Fruit fly (Drosophila melanogaster): ENCODE measurements around the gene CG3792.

Gene CG3792

DNA sequence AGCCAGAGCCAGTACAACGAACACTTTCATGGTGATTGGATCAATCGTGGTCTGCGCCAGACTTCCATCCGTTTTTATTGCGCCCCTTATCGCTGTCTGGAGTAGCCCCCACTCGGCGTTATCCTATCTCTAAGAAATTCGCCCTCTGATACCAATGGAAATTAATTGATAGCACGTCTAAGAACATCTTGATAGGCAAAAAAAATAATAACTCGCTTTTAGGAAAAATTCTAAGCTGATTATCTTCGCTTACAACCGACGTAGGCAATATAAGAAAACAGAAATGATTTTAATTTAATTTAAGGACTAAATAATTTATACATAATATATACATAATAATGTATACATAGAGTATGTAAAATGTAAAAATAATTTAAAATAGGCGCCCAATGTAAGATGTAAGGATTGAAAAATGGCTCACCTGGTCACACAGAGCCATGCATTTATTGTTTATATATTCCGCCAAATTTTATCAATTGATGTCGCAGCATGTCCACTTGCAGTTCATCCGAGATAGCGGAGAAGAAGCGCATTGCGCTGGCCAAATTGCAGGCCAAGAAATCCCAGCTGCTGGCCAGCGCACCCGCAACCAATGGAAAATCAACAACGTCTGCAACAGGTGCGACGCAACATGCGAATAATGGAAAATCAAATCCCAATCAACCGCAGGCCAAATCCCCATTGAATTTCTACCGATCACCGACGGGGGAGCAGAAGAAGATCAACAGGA is 21.9 kb upstream of the CG3792 start, which contains the start of the genes Jon25Bi and Marcal1:
Gene Jon25Bi (minus strand): TSS at position 51 of the 730 bp plus-strand sequence.
Gene Marcal1 (plus strand): TSS at position 416 of the 730 bp plus-strand sequence.
- TF ChIP-seq CG15269 (tag; optimal IDR thresholded peaks at IDR 0.05) (no peak), CG15514 (GFP tag; optimal IDR thresholded peaks at IDR 0.05) (no peak), cad (GFP tag; optimal IDR thresholded peaks at IDR 0.05) (no peak), row (GFP tag; IDR thresholded peaks at IDR 0.05) (no peak), rib (GFP tag; IDR thresholded peaks at IDR 0.05) (no peak), pum (GFP tag; optimal IDR thresholded peaks at IDR 0.05) (no peak), gfzf (GFP tag; optimal IDR thresholded peaks at IDR 0.05) (peak; percentile 36), CG12744 (GFP tag; optimal IDR thresholded peaks at IDR 0.05) (no peak), CG15479 (GFP tag; optimal IDR thresholded peaks at IDR 0.05) (no peak), HLHmδ (GFP tag; optimal IDR thresholded peaks at IDR 0.05) (no peak), tgo (GFP tag; IDR thresholded peaks at IDR 0.05) (no peak), CG7372 (GFP tag; IDR thresholded peaks at IDR 0.05) (no peak), CG12155 (GFP tag; optimal IDR thresholded peaks at IDR 0.05) (no peak), exex (tag; optimal IDR thresholded peaks at IDR 0.05) (peak; percentile 71), wor (GFP tag; IDR thresholded peaks at IDR 0.05) (no peak), CG10267 (tag; optimal IDR thresholded peaks at IDR 0.05) (no peak), CG18476 (GFP tag; optimal IDR thresholded peaks at IDR 0.05) (no peak), CG6854 (GFP tag; optimal IDR thresholded peaks at IDR 0.05) (no peak), CG5180 (GFP tag; optimal IDR thresholded peaks at IDR 0.05) (no peak), dmrt11E (tag; optimal IDR thresholded peaks at IDR 0.05) (no peak), CG1647 (GFP tag; optimal IDR thresholded peaks at IDR 0.05) (no peak), Ravus (GFP tag; IDR thresholded peaks at IDR 0.05) (no peak), CG4328 (GFP tag; optimal IDR thresholded peaks at IDR 0.05) (no peak), aop (GFP tag; IDR thresholded peaks at IDR 0.05) (no peak), BEAF-32 (GFP tag; optimal IDR thresholded peaks at IDR 0.05) (no peak), CG8290 (GFP tag; optimal IDR thresholded peaks at IDR 0.05) (no peak), CG8290 (tag; optimal IDR thresholded peaks at IDR 0.05) (no peak), BtbVII (GFP tag; optimal IDR thresholded peaks at IDR 0.05) (no peak), CTCF (GFP tag; optimal IDR thresholded peaks at IDR 0.05) (peak; percentile 34), tap (tag; optimal IDR thresholded peaks at IDR 0.05) (no peak), CG9876 (GFP tag; optimal IDR thresholded peaks at IDR 0.05) (no peak), CG32532 (GFP tag; IDR thresholded peaks at IDR 0.05) (no peak), CG6254 (GFP tag; optimal IDR thresholded peaks at IDR 0.05) (no peak), Usf (GFP tag; optimal IDR thresholded peaks at IDR 0.05) (no peak), kay (GFP tag; optimal IDR thresholded peaks at IDR 0.05) (no peak), Spps (tag; optimal IDR thresholded peaks at IDR 0.05) (no peak), CG11695 (GFP tag; IDR thresholded peaks at IDR 0.05) (no peak), Pdp1 (GFP tag; optimal IDR thresholded peaks at IDR 0.05) (no peak), CG34422 (GFP tag; IDR thresholded peaks at IDR 0.05) (no peak), pan (optimal IDR thresholded peaks at IDR 0.05) (no peak), pan (GFP tag; optimal IDR thresholded peaks at IDR 0.05 in 1 of 2, IDR thresholded peaks at IDR 0.05 in 1 of 2) (no peak), Blimp-1 (GFP tag; optimal IDR thresholded peaks at IDR 0.05) (no peak), Asciz (GFP tag; optimal IDR thresholded peaks at IDR 0.05) (no peak), slou (GFP tag; optimal IDR thresholded peaks at IDR 0.05) (no peak), lab (GFP tag; optimal IDR thresholded peaks at IDR 0.05) (no peak), gsb (GFP tag; IDR thresholded peaks at IDR 0.05) (no peak), chm (GFP tag; IDR thresholded peaks at IDR 0.05) (no peak), Hr3 (GFP tag; optimal IDR thresholded peaks at IDR 0.05) (no peak), CG13296 (GFP tag; optimal IDR thresholded peaks at IDR 0.05) (no peak), org-1 (GFP tag; optimal IDR thresholded peaks at IDR 0.05) (no peak), slbo (GFP tag; IDR thresholded peaks at IDR 0.05) (no peak), Chrac-16 (GFP tag; optimal IDR thresholded peaks at IDR 0.05) (no peak)
